Fruit fly (Drosophila melanogaster): Measurements from ENCODE around the gene Adi1.

Adi1 gene

dm6 chr3L:10637819-10638218 is 25.4 kb upstream of the Adi1 start, which contains the start of gene Cnep1r2 (continued):
- TF ChIP-seq Scr (GFP tag; IDR thresholded peaks at IDR 0.05; ENCODE audit: partially characterized antibody) (no peak), CG18476 (GFP tag; optimal IDR thresholded peaks at IDR 0.05) (peak; percentile 84), gcm (GFP tag; optimal IDR thresholded peaks at IDR 0.05) (peak; percentile 97), hbn (GFP tag; IDR thresholded peaks at IDR 0.05; ENCODE audit: partially characterized antibody) (no peak), Bteb2 (GFP tag; optimal IDR thresholded peaks at IDR 0.05) (peak; percentile 40), CG9727 (GFP tag; optimal IDR thresholded peaks at IDR 0.05) (peak; percentile 96), knrl (GFP tag; IDR thresholded peaks at IDR 0.05; ENCODE audit: partially characterized antibody) (peak; percentile 58; the same call in 2 of the 3 replicates), nom (GFP tag; optimal IDR thresholded peaks at IDR 0.05) (peak; percentile 90), mam (GFP tag; optimal IDR thresholded peaks at IDR 0.05) (peak; percentile 82), CG12942 (GFP tag; optimal IDR thresholded peaks at IDR 0.05) (peak; percentile 93), CG9817 (tag; optimal IDR thresholded peaks at IDR 0.05) (peak; percentile 98), trem (tag; optimal IDR thresholded peaks at IDR 0.05) (peak; percentile 95), Spps (tag; optimal IDR thresholded peaks at IDR 0.05) (peak; percentile 93), ken (GFP tag; IDR thresholded peaks at IDR 0.05) (peak; percentile 95), Pdp1 (GFP tag; optimal IDR thresholded peaks at IDR 0.05) (peak; percentile 67 to 71), bigmax (GFP tag; optimal IDR thresholded peaks at IDR 0.05) (peak; percentile 48), CG9437 (GFP tag; optimal IDR thresholded peaks at IDR 0.05) (peak; percentile 93), ems (GFP tag; optimal IDR thresholded peaks at IDR 0.05) (peak; percentile 49), crol (GFP tag; IDR thresholded peaks at IDR 0.05) (peak; percentile 35; the same call in 1 of the 2 replicates), CG14441 (GFP tag; IDR thresholded peaks at IDR 0.05) (peak; percentile 94), jumu (GFP tag; optimal IDR thresholded peaks at IDR 0.05) (peak; percentile 53), CG31365 (tag; optimal IDR thresholded peaks at IDR 0.05) (no peak), CG10959 (GFP tag; IDR thresholded peaks at IDR 0.05) (peak; percentile 90), CG7357 (GFP tag; IDR thresholded peaks at IDR 0.05) (peak; percentile 89), CG10979 (tag; optimal IDR thresholded peaks at IDR 0.05) (peak; percentile 96), grn (GFP tag; optimal IDR thresholded peaks at IDR 0.05) (no peak), scrt (GFP tag; optimal IDR thresholded peaks at IDR 0.05) (peak; percentile 89), Ravus (GFP tag; IDR thresholded peaks at IDR 0.05) (peak; percentile 88), oc (tag; optimal IDR thresholded peaks at IDR 0.05) (peak; percentile 95), CG4282 (GFP tag; optimal IDR thresholded peaks at IDR 0.05) (no peak), slou (GFP tag; optimal IDR thresholded peaks at IDR 0.05) (peak; percentile 89), tna (GFP tag; IDR thresholded peaks at IDR 0.05; ENCODE audit: partially characterized antibody) (no peak), NC2β (GFP tag; optimal IDR thresholded peaks at IDR 0.05) (peak; percentile 35), CG10565 (GFP tag; optimal IDR thresholded peaks at IDR 0.05) (peak; percentile 24), Atf3 (GFP tag; optimal IDR thresholded peaks at IDR 0.05) (peak; percentile 56), zf30C (GFP tag; optimal IDR thresholded peaks at IDR 0.05) (peak; percentile 47), ranshi (GFP tag; IDR thresholded peaks at IDR 0.05) (peak; percentile 94), pzg (GFP tag; optimal IDR thresholded peaks at IDR 0.05) (peak; percentile 21), Abd-B (GFP tag; optimal IDR thresholded peaks at IDR 0.05) (peak; percentile 98), B-H2 (GFP tag; optimal IDR thresholded peaks at IDR 0.05) (peak; percentile 97), CTCF (GFP tag; optimal IDR thresholded peaks at IDR 0.05) (peak; percentile 49), Blimp-1 (GFP tag; optimal IDR thresholded peaks at IDR 0.05) (peak; percentile 94), CG11695 (GFP tag; IDR thresholded peaks at IDR 0.05) (peak; percentile 97), CG10543 (GFP tag; optimal IDR thresholded peaks at IDR 0.05) (peak; percentile 97), Mad (GFP tag; optimal IDR thresholded peaks at IDR 0.05) (peak; percentile 65), CG16863 (GFP tag; optimal IDR thresholded peaks at IDR 0.05) (peak; percentile 23), CG10431 (GFP tag; optimal IDR thresholded peaks at IDR 0.05) (peak; percentile 90), corto (GFP tag; optimal IDR thresholded peaks at IDR 0.05) (peak; percentile 56), Lim3 (GFP tag; IDR thresholded peaks at IDR 0.05) (peak; percentile 72), CG9609 (GFP tag; optimal IDR thresholded peaks at IDR 0.05) (peak; percentile 61), CG33557 (GFP tag; optimal IDR thresholded peaks at IDR 0.05) (peak; percentile 98)
